Fruit fly (Drosophila melanogaster): ENCODE data around the gene CG15035.

The CG15035 gene

dm6 chrX:7415027-7415426, 12.1 kb upstream of the CG15035 start (continued):
- peak; percentile 12 for TF ChIP-seq Sox102F (GFP tag; optimal IDR thresholded peaks at IDR 0.05)
- peak in 1 of 2 experiments; percentile 18 for TF ChIP-seq Hr78 (GFP tag; optimal IDR thresholded peaks at IDR 0.05)
- TF ChIP-seq tna (GFP tag; IDR thresholded peaks at IDR 0.05; ENCODE audit: partially characterized antibody) = no peak
- TF ChIP-seq z (GFP tag; IDR thresholded peaks at IDR 0.05) = no peak
- TF ChIP-seq fd3F (GFP tag; optimal IDR thresholded peaks at IDR 0.05) = no peak
- TF ChIP-seq ap (GFP tag; IDR thresholded peaks at IDR 0.05) = no peak
- TF ChIP-seq exex (tag; optimal IDR thresholded peaks at IDR 0.05) = no peak
- TF ChIP-seq az2 (GFP tag; optimal IDR thresholded peaks at IDR 0.05) = peak; percentile 15
- no peak for TF ChIP-seq ato (GFP tag; IDR thresholded peaks at IDR 0.05; ENCODE audit: partially characterized antibody)
- TF ChIP-seq chif (GFP tag; optimal IDR thresholded peaks at IDR 0.05) = no peak
- no peak for TF ChIP-seq pros (GFP tag; optimal IDR thresholded peaks at IDR 0.05)
- no peak for TF ChIP-seq D19A (tag; optimal IDR thresholded peaks at IDR 0.05)
- TF ChIP-seq p53 (GFP tag; optimal IDR thresholded peaks at IDR 0.05) = no peak
- TF ChIP-seq zfh1 (GFP tag; IDR thresholded peaks at IDR 0.05) = no peak

DNA sequence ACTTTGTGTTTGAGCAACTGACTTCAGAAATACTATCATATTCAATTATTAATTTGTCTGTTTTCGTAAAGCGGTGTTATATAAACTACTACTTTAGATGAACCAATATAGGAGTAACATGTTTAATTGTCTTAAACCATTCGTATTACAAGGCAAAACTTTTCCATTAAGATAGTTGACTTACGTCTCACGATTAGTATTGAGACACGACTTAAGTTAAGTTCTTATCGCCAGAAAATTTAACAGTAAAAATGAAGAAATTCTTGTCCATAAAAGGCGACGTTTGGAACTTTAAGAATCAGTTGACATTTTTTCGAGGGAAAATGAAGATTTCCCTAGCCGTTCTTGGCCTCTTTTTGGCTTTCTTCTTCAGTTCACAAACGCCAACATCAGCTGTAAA, 10.6 kb upstream of the CG15035 start, which contains the start of gene CG42705:
TSS of gene CG42705 (plus strand) at position 301 of the 400 bp plus-strand sequence.
- TF ChIP-seq stwl (tag; optimal IDR thresholded peaks at IDR 0.05) = no peak

- TF ChIP-seq unpg (GFP tag; optimal IDR thresholded peaks at IDR 0.05) (no peak), fd102C (GFP tag; optimal IDR thresholded peaks at IDR 0.05) (no peak), CG7271 (tag; optimal IDR thresholded peaks at IDR 0.05) (no peak)
These were observed 9.4 kb upstream of the CG15035 start, which contains the start of gene CG42704 for dm6 chrX:7412368-7412767. Gene CG42704, plus strand, starts transcription at chrX:7412668.

dm6 chrX:7411806-7412205, 8.8 kb upstream of the CG15035 start, which contains the start of gene CG42246:
Gene CG42246, minus strand, starts transcription at chrX:7411906.
- no peak for TF ChIP-seq CG17568 (GFP tag; optimal IDR thresholded peaks at IDR 0.05)
- TF ChIP-seq CG7556 (GFP tag; optimal IDR thresholded peaks at IDR 0.05) = no peak
- no peak for TF ChIP-seq zen2 (GFP tag; IDR thresholded peaks at IDR 0.05; ENCODE audit: partially characterized antibody)
- TF ChIP-seq wek (GFP tag; optimal IDR thresholded peaks at IDR 0.05) = no peak
- no peak for TF ChIP-seq CG7987 (GFP tag; optimal IDR thresholded peaks at IDR 0.05)
- TF ChIP-seq ATbp (GFP tag; optimal IDR thresholded peaks at IDR 0.05) = no peak
- no peak for TF ChIP-seq Ptx1 (GFP tag; IDR thresholded peaks at IDR 0.05)

- TF ChIP-seq NK7.1 (GFP tag; optimal IDR thresholded peaks at IDR 0.05) (no peak), Ssrp (tag; optimal IDR thresholded peaks at IDR 0.05) (no peak), HLH3B (GFP tag; IDR thresholded peaks at IDR 0.05) (no peak), nerfin-1 (tag; optimal IDR thresholded peaks at IDR 0.05) (no peak), H2.0 (GFP tag; IDR thresholded peaks at IDR 0.05) (no peak), CG10543 (GFP tag; optimal IDR thresholded peaks at IDR 0.05) (no peak), CG15073 (GFP tag; optimal IDR thresholded peaks at IDR 0.05) (no peak)
These were observed 3.9 kb upstream of the CG15035 start, which contains the start of gene CG32727 for dm6 chrX:7406908-7407307. Gene CG32727, plus strand, starts transcription at chrX:7407208.

Measured in whole organism, embryonic.